Fruit fly (Drosophila melanogaster) whole organism, wandering third instar larva: Measurements from ENCODE around the gene rtv.

Source experiments
- CG32264 ChIP-seq: fragments of 200-800 bp; sonication (Bioruptor generic); optimal IDR thresholded peaks from 2 replicates; lab custom pipeline; 2016; ENCODE audit warnings: missing biosample characterization, missing genetic modification characterization
- Dfd ChIP-seq: fragments of >200 bp; optimal IDR thresholded peaks from 2 replicates; lab custom pipeline; 2017; ENCODE audit warnings: missing biosample characterization, missing genetic modification characterization
- Hnf4 ChIP-seq: fragments of 200-800 bp; sonication (Bioruptor generic); optimal IDR thresholded peaks from 2 replicates; lab custom pipeline; 2016; ENCODE audit warnings: missing biosample characterization, mild to moderate bottlenecking, missing genetic modification characterization
- Hr83 ChIP-seq: fragments of 200-300 bp; sonication (Bioruptor generic); optimal IDR thresholded peaks from 2 replicates; lab custom pipeline; 2016; ENCODE audit warnings: missing biosample characterization, mild to moderate bottlenecking, missing genetic modification characterization, moderate library complexity; ENCODE audit not compliant: poor library complexity, severe bottlenecking
- Jra ChIP-seq: sonication (Bioruptor generic); optimal IDR thresholded peaks from 2 replicates; lab custom pipeline; 2016; ENCODE audit warnings: missing biosample characterization, missing genetic modification characterization
- Myc ChIP-seq: fragments of >200 bp; optimal IDR thresholded peaks from 2 replicates; lab custom pipeline; 2017
- br ChIP-seq: fragments of 200-800 bp; sonication (Bioruptor generic); optimal IDR thresholded peaks from 2 replicates; lab custom pipeline; 2016; ENCODE audit warnings: missing biosample characterization, missing genetic modification characterization
- dmrt93B ChIP-seq: fragments of 200-800 bp; sonication (Bioruptor generic); optimal IDR thresholded peaks from 2 replicates; lab custom pipeline; 2018; ENCODE audit warnings: missing biosample characterization, mild to moderate bottlenecking, missing genetic modification characterization
- fru ChIP-seq: fragments of 200-800 bp; sonication (Bioruptor generic); optimal IDR thresholded peaks from 3 replicates; lab custom pipeline; 2016; ENCODE audit warnings: missing biosample characterization, mild to moderate bottlenecking, missing genetic modification characterization
- h ChIP-seq: fragments of 200-800 bp; sonication (Bioruptor generic); optimal IDR thresholded peaks from 3 replicates; lab custom pipeline; 2016; ENCODE audit warnings: missing biosample characterization, mild to moderate bottlenecking, missing genetic modification characterization
- pan ChIP-seq: fragments of >200 bp; optimal IDR thresholded peaks from 2 replicates; lab custom pipeline; 2017
- usp ChIP-seq: fragments of >200 bp; optimal IDR thresholded peaks from 2 replicates; lab custom pipeline; 2017; ENCODE audit warnings: missing biosample characterization, missing genetic modification characterization

DNA sequence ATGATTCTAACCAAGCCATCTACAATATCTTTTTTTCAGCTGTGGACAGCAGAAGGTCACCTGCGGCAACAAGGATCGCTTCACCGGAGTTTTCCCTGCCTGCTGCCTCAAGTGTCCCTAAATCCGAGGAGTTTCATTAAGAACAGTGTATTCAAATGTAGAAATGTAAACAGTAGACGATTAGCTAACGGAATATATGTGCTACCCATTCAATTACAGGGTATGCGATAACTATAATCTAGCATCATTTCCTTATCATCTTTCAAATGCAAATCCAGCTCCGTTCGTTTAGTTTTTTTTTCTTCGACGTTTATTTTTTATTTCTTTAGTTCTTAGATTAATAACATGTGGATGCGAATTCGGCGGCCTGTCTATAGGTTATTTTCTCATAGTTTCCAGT lies 9.2 kb downstream of the rtv start:
- TF ChIP-seq Myc (lab: Kevin White, UChicago) (no peak), Hr83 (GFP tag; lab: Kevin White, UChicago) (no peak), dmrt93B (GFP tag; lab: Kevin White, UChicago) (no peak), pan (no peak), br (GFP tag; lab: Kevin White, UChicago) (no peak), usp (GFP tag; lab: Kevin White, UChicago) (no peak), Dfd (GFP tag; lab: Kevin White, UChicago) (no peak), Hnf4 (no peak), fru (GFP tag; lab: Kevin White, UChicago) (no peak), h (no peak), CG32264 (GFP tag; lab: Kevin White, UChicago) (no peak), Jra (GFP tag; lab: Kevin White, UChicago) (no peak)
